Worm (Caenorhabditis elegans) whole organism, L4 larva: ENCODE measurements around the gene pigs-1.

Experiments
- F49E8.2 ChIP-seq: sonication (generic microtip); optimal IDR thresholded peaks from 2 replicates; lab custom pipeline; 2016; ENCODE audit warnings: missing compliant biosample characterization, mild to moderate bottlenecking, missing genetic modification characterization, borderline replicate concordance
- R02D3.7 ChIP-seq: fragments of 150-350 bp; sonication (generic microtip); optimal IDR thresholded peaks from 3 replicates; lab custom pipeline; 2014; ENCODE audit warnings: missing biosample characterization, missing genetic modification characterization
- Y48G9A.11 ChIP-seq: fragments of 200-800 bp; sonication (Bioruptor generic); IDR thresholded peaks from 2 replicates; pipeline ENCODE4 v1.3.6; 2022; ENCODE audit warnings: missing genetic modification reagents, missing genetic modification characterization, missing compliant biosample characterization
- Y5F2A.4 ChIP-seq: fragments of 200-800 bp; sonication (Bioruptor generic); optimal IDR thresholded peaks from 2 replicates; lab custom pipeline; 2018; ENCODE audit warnings: mild to moderate bottlenecking, missing genetic modification characterization, missing compliant biosample characterization
- aha-1 ChIP-seq: fragments of 150-350 bp; peaks from one replicate; lab custom pipeline; 2014; ENCODE audit warnings: missing biosample characterization, missing genetic modification characterization
- ama-1 ChIP-seq: fragments of 150-350 bp; optimal IDR thresholded peaks from 2 replicates; lab custom pipeline; 2014; ENCODE audit warnings: inconsistent platforms, mixed read lengths
- attf-4 ChIP-seq: sonication (generic microtip); optimal IDR thresholded peaks from 3 replicates; lab custom pipeline; 2017; ENCODE audit warnings: missing biosample characterization, missing genetic modification characterization
- ceh-32 ChIP-seq: sonication (generic microtip); optimal IDR thresholded peaks from 2 replicates; lab custom pipeline; 2016; ENCODE audit warnings: mild to moderate bottlenecking, missing genetic modification characterization, missing compliant biosample characterization; ENCODE audit not compliant: poor library complexity
- ceh-44 ChIP-seq: fragments of 200-800 bp; sonication (Bioruptor generic); IDR thresholded peaks from 2 replicates; pipeline ENCODE4 v1.3.6; 2022; ENCODE audit warnings: missing genetic modification reagents, missing genetic modification characterization, missing compliant biosample characterization
- ctbp-1 ChIP-seq: fragments of 200-800 bp; sonication (Bioruptor generic); IDR thresholded peaks from 2 replicates; pipeline ENCODE4 v1.3.6; 2022; ENCODE audit warnings: missing genetic modification reagents, missing genetic modification characterization, missing compliant biosample characterization
- dmd-6 ChIP-seq: fragments of 200-800 bp; sonication (Bioruptor generic); IDR thresholded peaks from 2 replicates; pipeline ENCODE4 v1.3.6; 2022; ENCODE audit warnings: missing genetic modification reagents, missing genetic modification characterization, missing compliant biosample characterization
- dve-1 ChIP-seq: sonication (generic microtip); optimal IDR thresholded peaks from 2 replicates; lab custom pipeline; 2017; ENCODE audit warnings: antibody characterized with exemption, mild to moderate bottlenecking, missing genetic modification characterization, missing compliant biosample characterization; ENCODE audit not compliant: insufficient read depth
- fkh-10 ChIP-seq: fragments of 150-350 bp; optimal IDR thresholded peaks from 2 replicates; lab custom pipeline; 2014; ENCODE audit warnings: missing biosample characterization, missing genetic modification reagents, missing genetic modification characterization
- gei-8 ChIP-seq: fragments of 200-800 bp; sonication (Bioruptor generic); optimal IDR thresholded peaks from 2 replicates; lab custom pipeline; 2018; ENCODE audit warnings: mild to moderate bottlenecking, missing genetic modification characterization, missing compliant biosample characterization
- hif-1 ChIP-seq, 2 experiments: sonication (generic microtip); optimal IDR thresholded peaks; 2 replicates each; lab custom pipeline; 2016 to 2017; ENCODE audit warnings: missing compliant biosample characterization in 2 of 2, missing genetic modification characterization in 2 of 2, missing genetic modification reagents in 2 of 2, missing genotype in 2 of 2, mild to moderate bottlenecking in 1 of 2
- hlh-11 ChIP-seq: fragments of 200-800 bp; sonication (Bioruptor generic); optimal IDR thresholded peaks from 2 replicates; lab custom pipeline; 2018; ENCODE audit warnings: mild to moderate bottlenecking, missing genetic modification characterization, missing compliant biosample characterization
- hlh-30 ChIP-seq: sonication (generic microtip); optimal IDR thresholded peaks from 2 replicates; lab custom pipeline; 2017; ENCODE audit warnings: antibody characterized with exemption, mild to moderate bottlenecking, missing genetic modification characterization, missing compliant biosample characterization; ENCODE audit not compliant: insufficient read depth
- hmg-1.1 ChIP-seq: fragments of 200-800 bp; sonication (Bioruptor generic); IDR thresholded peaks from 2 replicates; pipeline ENCODE4 v1.3.6; 2022; ENCODE audit warnings: missing genetic modification reagents, missing genetic modification characterization, missing compliant biosample characterization
- lin-1 ChIP-seq: fragments of 200-800 bp; sonication (Bioruptor generic); IDR thresholded peaks from 2 replicates; pipeline ENCODE4 v1.3.6; 2022; ENCODE audit warnings: missing genetic modification reagents, missing genetic modification characterization, missing compliant biosample characterization
- lin-13 ChIP-seq: fragments of 150-350 bp; optimal IDR thresholded peaks from 2 replicates; lab custom pipeline; 2014; ENCODE audit warnings: missing biosample characterization, missing genetic modification reagents, missing genetic modification characterization
- lin-38 ChIP-seq: fragments of 200-800 bp; sonication (Bioruptor generic); IDR thresholded peaks from 2 replicates; pipeline ENCODE4 v1.3.6; 2022; ENCODE audit warnings: missing genetic modification reagents, missing genetic modification characterization, missing compliant biosample characterization
- lin-39 ChIP-seq: fragments of 150-350 bp; optimal IDR thresholded peaks from 2 replicates; lab custom pipeline; 2014; ENCODE audit warnings: missing biosample characterization, missing genetic modification reagents, missing genetic modification characterization
- lsy-2 ChIP-seq, 2 experiments: fragments of 150-350 bp in 1 of 2; sonication (generic microtip) in 1 of 2; optimal IDR thresholded peaks; 2 replicates each; lab custom pipeline; 2014 to 2017; ENCODE audit warnings: missing biosample characterization in 2 of 2, missing genetic modification characterization in 2 of 2
- madf-5 ChIP-seq, 2 experiments: fragments of 200-800 bp; sonication (Bioruptor generic); IDR thresholded peaks; 2 replicates each; pipeline ENCODE4 v1.3.6; 2022; ENCODE audit warnings: missing compliant biosample characterization in 2 of 2, missing genetic modification characterization in 2 of 2
- mdt-29 ChIP-seq: fragments of 200-800 bp; sonication (Bioruptor generic); IDR thresholded peaks from 2 replicates; pipeline ENCODE4 v1.3.6; 2022; ENCODE audit warnings: missing genetic modification reagents, missing genetic modification characterization, missing compliant biosample characterization
- mes-2 ChIP-seq: sonication (generic microtip); optimal IDR thresholded peaks from 2 replicates; lab custom pipeline; 2016; ENCODE audit warnings: missing genotype, mild to moderate bottlenecking, missing genetic modification characterization, missing compliant biosample characterization; ENCODE audit not compliant: poor library complexity, severe bottlenecking
- nhr-11 ChIP-seq: fragments of 150-350 bp; optimal IDR thresholded peaks from 2 replicates; lab custom pipeline; 2014; ENCODE audit warnings: missing biosample characterization, missing genetic modification characterization
- nhr-6 ChIP-seq: fragments of 150-350 bp; optimal IDR thresholded peaks from 2 replicates; lab custom pipeline; 2014; ENCODE audit warnings: missing biosample characterization, missing genetic modification characterization
- nhr-77 ChIP-seq: fragments of 150-350 bp; optimal IDR thresholded peaks from 2 replicates; lab custom pipeline; 2014; ENCODE audit warnings: missing biosample characterization, missing genetic modification characterization
- pha-4 ChIP-seq, 2 experiments: fragments of 150-350 bp in 1 of 2; fragments of 200-800 bp in 1 of 2; sonication (Bioruptor generic) in 1 of 2; IDR thresholded peaks in 1 of 2; optimal IDR thresholded peaks in 1 of 2; 2 replicates each; pipeline versions ENCODE4 v1.3.6 to Lab custom; 2014 to 2022; ENCODE audit warnings: missing genetic modification characterization in 2 of 2, missing genetic modification reagents in 2 of 2, missing biosample characterization in 1 of 2, missing compliant biosample characterization in 1 of 2
- rbr-2 ChIP-seq: sonication (generic microtip); optimal IDR thresholded peaks from 2 replicates; lab custom pipeline; 2016; ENCODE audit warnings: missing genotype, missing genetic modification characterization, missing compliant biosample characterization
- skn-1 ChIP-seq: fragments of 150-350 bp; optimal IDR thresholded peaks from 2 replicates; lab custom pipeline; 2014; ENCODE audit warnings: missing biosample characterization, missing genetic modification characterization
- snpc-1.2 ChIP-seq: fragments of 200-800 bp; sonication (Bioruptor generic); IDR thresholded peaks from 2 replicates; pipeline ENCODE4 v1.3.6; 2022; ENCODE audit warnings: missing genetic modification reagents, missing genetic modification characterization, missing compliant biosample characterization
- spr-3 ChIP-seq: fragments of 200-800 bp; sonication (Bioruptor generic); optimal IDR thresholded peaks from 2 replicates; lab custom pipeline; 2018; ENCODE audit warnings: mild to moderate bottlenecking, missing genetic modification characterization, missing compliant biosample characterization
- unc-39 ChIP-seq: sonication (generic microtip); optimal IDR thresholded peaks from 2 replicates; lab custom pipeline; 2017; ENCODE audit warnings: missing biosample characterization, missing genetic modification characterization
- unc-62 ChIP-seq, 3 experiments: fragments of 150-350 bp in 1 of 3; sonication (generic microtip); optimal IDR thresholded peaks in 2 of 3; peaks in 1 of 3; 1 replicate in 1 of 3; 2 replicates in 2 of 3; lab custom pipeline; 2014 to 2017; ENCODE audit warnings: missing biosample characterization in 3 of 3, missing genetic modification characterization in 3 of 3, missing genetic modification reagents in 3 of 3, missing genotype in 1 of 3
- zag-1 ChIP-seq: fragments of 150-350 bp; optimal IDR thresholded peaks from 2 replicates; lab custom pipeline; 2014; ENCODE audit warnings: missing biosample characterization, missing genetic modification characterization
- zfp-2 ChIP-seq: sonication (generic microtip); optimal IDR thresholded peaks from 2 replicates; lab custom pipeline; 2016; ENCODE audit warnings: mild to moderate bottlenecking, missing genetic modification characterization, missing compliant biosample characterization
- zfp-3 ChIP-seq: fragments of 200-800 bp; sonication (Bioruptor generic); conservative IDR thresholded peaks from 2 replicates; pipeline ENCODE4 v1.3.6; 2022; ENCODE audit warnings: missing genetic modification reagents, missing genetic modification characterization, missing compliant biosample characterization
- zip-11 ChIP-seq: fragments of 200-800 bp; sonication (Bioruptor generic); IDR thresholded peaks from 2 replicates; pipeline ENCODE4 v1.3.6; 2022; ENCODE audit warnings: missing genetic modification characterization, missing compliant biosample characterization
- zip-2 ChIP-seq: fragments of 150-350 bp; optimal IDR thresholded peaks from 2 replicates; lab custom pipeline; 2014; ENCODE audit warnings: missing biosample characterization, missing genetic modification characterization

pigs-1 gene

ce11 chrIV:10188505-10188904 is 39.7 kb upstream of the pigs-1 start:
- TF ChIP-seq fkh-10 (GFP tag; lab: Kevin White, UChicago): peak; percentile 44
- TF ChIP-seq R02D3.7: no peak

DNA sequence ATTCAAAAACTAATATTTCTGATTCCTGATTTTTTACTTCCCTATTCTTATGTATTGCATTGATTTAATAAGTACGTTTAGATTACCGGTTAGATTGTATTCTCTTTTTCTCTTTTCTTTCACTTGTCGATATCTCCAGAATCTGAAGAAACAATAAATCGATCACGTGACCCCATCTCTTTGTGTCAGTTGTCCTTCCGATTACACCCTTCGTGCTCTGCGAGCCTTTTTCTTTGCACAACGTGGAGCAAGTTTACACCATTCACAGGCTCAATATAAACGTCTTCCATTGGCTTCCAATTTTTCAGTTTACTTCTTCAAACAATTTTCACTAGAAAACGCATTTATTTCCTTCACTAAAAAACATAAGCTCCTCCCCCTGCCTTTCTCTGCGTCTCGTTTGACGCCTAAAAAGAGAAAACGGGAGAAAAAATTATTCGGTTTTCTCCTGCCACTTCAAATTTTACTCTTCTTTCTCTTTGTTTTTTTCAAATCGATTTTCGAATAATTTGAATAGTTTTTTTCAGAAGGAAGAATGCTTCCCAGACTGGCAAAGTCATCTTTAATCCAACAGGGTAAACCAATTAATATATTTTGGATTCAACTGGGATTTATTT is 31.4 kb upstream of the pigs-1 start, which contains the start of gene gta-1:
TSS of gene gta-1 (plus strand) at position 528 of the 617 bp plus-strand sequence.
- TF ChIP-seq hlh-30 (peak; percentile 51), aha-1 (tag; lab: Kevin White, UChicago) (peak; percentile 66), ceh-44 (no peak), hlh-11 (tag; lab: Kevin White, UChicago) (peak; percentile 30), unc-39 (tag; lab: Kevin White, UChicago) (no peak), fkh-10 (GFP tag; lab: Kevin White, UChicago) (peak; percentile 16), nhr-11 (tag; lab: Kevin White, UChicago) (peak; percentile 18), hmg-1.1 (GFP tag; lab: Robert Waterston, UW) (peak; percentile 33; the same call in 1 of the 2 replicates), zip-2 (tag; lab: Kevin White, UChicago) (peak; percentile 44), mes-2 (tag; lab: Kevin White, UChicago) (peak; percentile 5), ama-1 (peak; percentile 66), attf-4 (tag; lab: Kevin White, UChicago) (no peak), lsy-2 (tag; optimal IDR thresholded peaks at IDR 0.05; lab: Kevin White, UChicago) (peak in 1 of 2 experiments; percentile 25), dve-1 (tag; lab: Kevin White, UChicago) (peak; percentile 2), nhr-77 (tag; lab: Kevin White, UChicago) (peak; percentile 13)

DNA sequence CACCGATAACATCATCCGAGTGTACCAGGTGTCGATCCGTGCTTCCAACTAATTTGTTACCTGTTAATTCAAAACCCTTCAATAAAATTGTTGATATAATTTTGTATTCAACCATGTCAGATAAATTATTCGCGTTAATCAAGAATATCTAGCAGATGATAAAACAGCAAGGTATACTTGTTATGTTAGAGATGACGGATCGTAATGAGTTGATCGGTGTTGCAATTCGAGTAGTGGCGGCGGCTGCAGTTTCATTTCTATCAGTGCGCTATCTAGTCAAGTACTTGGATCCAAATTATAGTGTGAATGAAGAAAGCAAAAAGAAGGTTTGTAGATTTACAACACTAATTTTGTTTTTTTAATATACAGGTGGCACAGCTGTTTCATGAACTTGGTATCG is 28.9 kb upstream of the pigs-1 start, which contains the start of gene mspn-1:
TSS of gene mspn-1 (plus strand) at position 190 of the 400 bp plus-strand sequence.
- peak; percentile 5 for TF ChIP-seq mes-2 (tag; lab: Kevin White, UChicago)
- peak; percentile 71 for TF ChIP-seq snpc-1.2 (GFP tag; lab: Robert Waterston, UW)
- TF ChIP-seq zip-11 (GFP tag; lab: Robert Waterston, UW): no peak
- no peak for TF ChIP-seq lin-39
- TF ChIP-seq madf-5 (GFP tag; IDR thresholded peaks at IDR 0.05; lab: Robert Waterston, UW): 0 out of 4 replicates have a peak, but pooled peaks of 1 of the 2 experiments have one; percentile 12
- 0 out of 2 replicates have a peak, but pooled peaks have one; percentile 41 for TF ChIP-seq lin-38 (GFP tag; lab: Robert Waterston, UW)

ce11 chrIV:10176252-10176730 is 27.5 kb upstream of the pigs-1 start, which contains the start of gene rack-1:
rack-1 (plus strand) TSS chrIV:10176680.
- TF ChIP-seq lin-13: no peak
- TF ChIP-seq rbr-2 (tag; lab: Kevin White, UChicago): peak; percentile 39
- no peak for TF ChIP-seq gei-8
- TF ChIP-seq pha-4 (GFP tag; IDR thresholded peaks at IDR 0.05; lab: Robert Waterston, UW): no peak
- no peak for TF ChIP-seq pha-4 (tag; optimal IDR thresholded peaks at IDR 0.05; lab: Kevin White, UChicago)
- no peak for TF ChIP-seq skn-1
- no peak for TF ChIP-seq Y5F2A.4
- TF ChIP-seq ctbp-1 (GFP tag; lab: Robert Waterston, UW): no peak
- no peak for TF ChIP-seq nhr-77 (tag; lab: Kevin White, UChicago)
- no peak for TF ChIP-seq zfp-2 (tag; lab: Kevin White, UChicago)
- TF ChIP-seq zip-2 (tag; lab: Kevin White, UChicago): no peak
- peak; percentile 49 for TF ChIP-seq hmg-1.1 (GFP tag; lab: Robert Waterston, UW)
- no peak for TF ChIP-seq nhr-6 (tag; lab: Kevin White, UChicago)
- no peak for TF ChIP-seq zip-11 (GFP tag; lab: Robert Waterston, UW)
- TF ChIP-seq zag-1: no peak
- TF ChIP-seq ama-1: no peak
- TF ChIP-seq F49E8.2 (tag; lab: Kevin White, UChicago): no peak
- TF ChIP-seq ceh-32 (tag; lab: Kevin White, UChicago): no peak
- no peak for TF ChIP-seq unc-62 (GFP tag; optimal IDR thresholded peaks at IDR 0.05 in 1 of 2; lab: Kevin White, UChicago)
- TF ChIP-seq unc-62 (tag; optimal IDR thresholded peaks at IDR 0.05; lab: Kevin White, UChicago): no peak
- no peak for TF ChIP-seq lin-1 (GFP tag; lab: Robert Waterston, UW)
- TF ChIP-seq mdt-29 (GFP tag; lab: Robert Waterston, UW): no peak
- no peak for TF ChIP-seq ceh-44
- no peak for TF ChIP-seq unc-39 (tag; lab: Kevin White, UChicago)
- no peak for TF ChIP-seq zfp-3
- no peak; the same call in 1 of the 2 replicates for TF ChIP-seq dmd-6 (GFP tag; lab: Robert Waterston, UW)
- TF ChIP-seq spr-3 (GFP tag; lab: Kevin White, UChicago): no peak
- TF ChIP-seq hif-1 (tag; optimal IDR thresholded peaks at IDR 0.05; lab: Kevin White, UChicago): peak in 1 of 2 experiments; percentile 18
- no peak for TF ChIP-seq snpc-1.2 (GFP tag; lab: Robert Waterston, UW)
- no peak for TF ChIP-seq R02D3.7
- no peak for TF ChIP-seq Y48G9A.11 (GFP tag; lab: Robert Waterston, UW)
